Worm (Caenorhabditis elegans): ENCODE measurements around the gene C05B5.5.

Gene C05B5.5

DNA sequence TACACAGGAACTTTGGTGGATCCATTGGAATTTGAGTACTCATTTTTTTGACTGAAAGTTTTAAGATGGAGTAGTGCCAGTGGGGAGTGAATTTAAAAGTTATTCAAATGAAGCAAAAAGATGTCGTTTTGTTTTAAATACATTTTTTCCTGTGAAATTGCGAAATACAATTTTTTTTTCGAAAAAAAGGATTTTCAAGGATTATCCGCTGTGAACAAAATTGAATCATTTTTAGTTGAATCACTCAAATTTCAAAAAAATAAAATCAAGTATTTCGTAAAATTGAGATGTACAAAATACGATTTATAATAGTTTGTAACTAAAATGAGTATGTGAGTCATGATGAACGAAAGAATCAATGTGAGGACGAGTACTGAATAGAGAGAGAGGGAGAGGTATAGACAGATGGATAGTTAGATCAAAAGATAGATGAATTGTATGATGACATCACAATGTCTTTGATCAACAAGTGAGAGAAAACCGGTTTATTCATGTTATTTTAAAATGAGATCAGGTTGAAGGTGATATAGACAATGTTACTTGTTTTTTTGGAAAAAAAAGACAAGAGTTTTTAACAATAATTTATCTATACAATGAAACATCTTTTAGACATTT is 5.7 kb downstream of the C05B5.5 start, which contains the start of gene C05B5.8:
Gene C05B5.8 (minus strand): TSS at position 51 of the 615 bp plus-strand sequence.
- TF ChIP-seq F57C9.4 (tag; optimal IDR thresholded peaks at IDR 0.05) (no peak), hmg-1.2 (GFP tag; IDR thresholded peaks at IDR 0.05) (no peak), bed-2 (GFP tag; IDR thresholded peaks at IDR 0.05) (no peak), sdz-38 (tag; optimal IDR thresholded peaks at IDR 0.05) (no peak), die-1 (tag; optimal IDR thresholded peaks at IDR 0.05) (no peak), rcor-1 (GFP tag; IDR thresholded peaks at IDR 0.05) (no peak), F23B12.7 (tag; optimal IDR thresholded peaks at IDR 0.05; ENCODE audit: insufficient read depth) (no peak), snpc-3.4 (tag; optimal IDR thresholded peaks at IDR 0.05) (no peak), F49E8.2 (tag; optimal IDR thresholded peaks at IDR 0.05; ENCODE audit: insufficient read depth) (no peak), K11D2.4 (GFP tag; IDR thresholded peaks at IDR 0.05) (no peak), rec-8 (tag; optimal IDR thresholded peaks at IDR 0.05) (no peak), unc-130 (GFP tag; optimal IDR thresholded peaks at IDR 0.05) (no peak), madf-3 (GFP tag; IDR thresholded peaks at IDR 0.05) (no peak), dox-1 (GFP tag; IDR thresholded peaks at IDR 0.05) (no peak), Y95B8A.8 (GFP tag; IDR thresholded peaks at IDR 0.05) (no peak), hmg-20 (GFP tag; IDR thresholded peaks at IDR 0.05) (no peak)

ce11 chrIII:10010117-10010516 is 9.0 kb downstream of the C05B5.5 start, which contains the start of gene fbxa-155:
Gene fbxa-155, minus strand, starts transcription at chrIII:10010217.
- no peak for TF ChIP-seq ztf-18 (tag; optimal IDR thresholded peaks at IDR 0.05)
- no peak for TF ChIP-seq hsf-1 (GFP tag; IDR thresholded peaks at IDR 0.05)
- no peak for TF ChIP-seq hlh-12 (tag; optimal IDR thresholded peaks at IDR 0.05)
- TF ChIP-seq ztf-22 (GFP tag; optimal IDR thresholded peaks at IDR 0.05): no peak
- TF ChIP-seq lag-1 (GFP tag; IDR thresholded peaks at IDR 0.05): no peak
- TF ChIP-seq unc-130 (GFP tag; optimal IDR thresholded peaks at IDR 0.05): no peak
- TF ChIP-seq ceh-79 (tag; optimal IDR thresholded peaks at IDR 0.05): no peak
- no peak for TF ChIP-seq sptf-2 (GFP tag; optimal IDR thresholded peaks at IDR 0.05)
- no peak for TF ChIP-seq F49E8.2 (tag; optimal IDR thresholded peaks at IDR 0.05; ENCODE audit: insufficient read depth)
- TF ChIP-seq B0261.1 (tag; optimal IDR thresholded peaks at IDR 0.05): no peak
- no peak for TF ChIP-seq egl-44 (GFP tag; IDR thresholded peaks at IDR 0.05)
- TF ChIP-seq ama-1 (optimal IDR thresholded peaks at IDR 0.05): no peak
- no peak for TF ChIP-seq ama-1 (GFP tag; optimal IDR thresholded peaks at IDR 0.05)
- TF ChIP-seq snpc-1.1 (tag; optimal IDR thresholded peaks at IDR 0.05; ENCODE audit: insufficient read depth): no peak
- TF ChIP-seq nhr-90 (tag; optimal IDR thresholded peaks at IDR 0.05): no peak
- TF ChIP-seq T07F8.4 (tag; optimal IDR thresholded peaks at IDR 0.05): no peak
- no peak for TF ChIP-seq pha-4 (tag; optimal IDR thresholded peaks at IDR 0.05)
- TF ChIP-seq efl-1 (GFP tag; optimal IDR thresholded peaks at IDR 0.05): no peak

DNA sequence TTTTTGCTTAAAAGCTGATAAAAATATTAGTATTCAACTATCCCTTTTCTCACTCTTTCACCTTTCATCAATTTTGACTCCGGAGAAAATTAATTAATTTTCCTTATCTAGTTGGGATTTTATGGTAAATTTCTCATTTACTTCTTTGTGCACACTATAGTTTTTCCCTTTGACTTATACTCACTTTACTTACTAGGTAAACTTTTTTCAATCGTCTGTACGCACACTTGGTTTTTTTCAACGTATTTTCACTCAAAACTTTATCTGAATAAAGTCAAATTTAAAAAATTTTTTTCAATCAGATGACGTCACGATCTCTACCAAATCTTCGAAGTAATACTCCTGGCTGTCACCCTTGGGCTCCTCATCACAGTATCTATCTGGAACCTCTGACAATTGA is 11.0 kb downstream of the C05B5.5 start, which contains the start of gene C05B5.16:
Gene C05B5.16 (plus strand): TSS at position 301 of the 400 bp plus-strand sequence.
- TF ChIP-seq K11D2.4 (GFP tag; IDR thresholded peaks at IDR 0.05): no peak
- TF ChIP-seq aptf-2 (GFP tag; conservative IDR thresholded peaks at IDR 0.05): no peak
- no peak for TF ChIP-seq B0019.2 (GFP tag; conservative IDR thresholded peaks at IDR 0.05)
- TF ChIP-seq ama-1 (optimal IDR thresholded peaks at IDR 0.05): no peak
- TF ChIP-seq ama-1 (GFP tag; optimal IDR thresholded peaks at IDR 0.05): no peak
- TF ChIP-seq T26A5.8 (tag; optimal IDR thresholded peaks at IDR 0.05): no peak
- no peak for TF ChIP-seq nhr-179 (tag; optimal IDR thresholded peaks at IDR 0.05)
- TF ChIP-seq Y53F4B.3 (GFP tag; IDR thresholded peaks at IDR 0.05): no peak
- no peak for TF ChIP-seq Y79H2A.3 (GFP tag; conservative IDR thresholded peaks at IDR 0.05)
- TF ChIP-seq egrh-3 (GFP tag; IDR thresholded peaks at IDR 0.05): no peak
- TF ChIP-seq aptf-3 (GFP tag; IDR thresholded peaks at IDR 0.05): no peak
- no peak for TF ChIP-seq nhr-120 (GFP tag; IDR thresholded peaks at IDR 0.05)
- no peak for TF ChIP-seq Y67H2A.10 (GFP tag; conservative IDR thresholded peaks at IDR 0.05)
- no peak for TF ChIP-seq dpff-1 (tag; optimal IDR thresholded peaks at IDR 0.05)
- TF ChIP-seq zim-3 (tag; optimal IDR thresholded peaks at IDR 0.05): no peak
- no peak for TF ChIP-seq efl-1 (GFP tag; optimal IDR thresholded peaks at IDR 0.05)
- no peak for TF ChIP-seq attf-5 (GFP tag; optimal IDR thresholded peaks at IDR 0.05)
- no peak for TF ChIP-seq bed-2 (GFP tag; IDR thresholded peaks at IDR 0.05)
- no peak for TF ChIP-seq F22D6.2 (tag; optimal IDR thresholded peaks at IDR 0.05)
